Worm (Caenorhabditis elegans): ENCODE results near the gene M02B7.7.

ce11 chrIV:3764012-3764549 lies 42.9 kb downstream of the M02B7.7 start:
- no peak for TF ChIP-seq nhr-77 (tag; optimal IDR thresholded peaks at IDR 0.05)
- no peak for TF ChIP-seq ztf-11 (tag; optimal IDR thresholded peaks at IDR 0.05)
- TF ChIP-seq nhr-12 (tag; optimal IDR thresholded peaks at IDR 0.05): no peak
- no peak for TF ChIP-seq ceh-90 (tag; optimal IDR thresholded peaks at IDR 0.05)
- TF ChIP-seq nhr-76 (tag; optimal IDR thresholded peaks at IDR 0.05): no peak
- no peak for TF ChIP-seq tbx-2 (tag; optimal IDR thresholded peaks at IDR 0.05)
- no peak for TF ChIP-seq lin-13 (GFP tag; optimal IDR thresholded peaks at IDR 0.05)
- no peak for TF ChIP-seq ztf-4 (tag; optimal IDR thresholded peaks at IDR 0.05)
- no peak for TF ChIP-seq egl-27 (tag; optimal IDR thresholded peaks at IDR 0.05)
- TF ChIP-seq nhr-28 (tag; optimal IDR thresholded peaks at IDR 0.05): no peak
- no peak for TF ChIP-seq snpc-4 (tag; optimal IDR thresholded peaks at IDR 0.05)
- no peak for TF ChIP-seq unc-130 (tag; optimal IDR thresholded peaks at IDR 0.05)
- no peak for TF ChIP-seq nhr-237 (tag; optimal IDR thresholded peaks at IDR 0.05)
- TF ChIP-seq lin-15B (tag; optimal IDR thresholded peaks at IDR 0.05): no peak

Data from whole organism, L1 larva.